Fruit fly (Drosophila melanogaster) whole organism, prepupa: ENCODE results near the gene CG32219.

Source experiments
- CG16779 ChIP-seq: fragments of 200-800 bp; sonication (Bioruptor generic); optimal IDR thresholded peaks from 3 replicates; lab custom pipeline; 2017; ENCODE audit warnings: missing biosample characterization, mild to moderate bottlenecking, missing genetic modification characterization
- CG6163 ChIP-seq: fragments of 200-800 bp; sonication (Bioruptor generic); IDR thresholded peaks from 3 replicates; pipeline ENCODE4 v1.3.6; 2022; ENCODE audit warnings: missing biosample characterization, missing genetic modification characterization
- Eip75B ChIP-seq: fragments of 200-800 bp; sonication (Bioruptor generic); optimal IDR thresholded peaks from 3 replicates; lab custom pipeline; 2016; ENCODE audit warnings: missing biosample characterization, missing genetic modification characterization
- net ChIP-seq: fragments of 200-800 bp; sonication (Bioruptor generic); optimal IDR thresholded peaks from 3 replicates; lab custom pipeline; 2016; ENCODE audit warnings: missing biosample characterization, missing genetic modification characterization

dm6 chr3L:19985768-19986167 lies 34.8 kb upstream of the CG32219 start, which contains the start of the genes hale and schuy:
- TF ChIP-seq net (GFP tag; lab: Kevin White, UChicago), result no peak
- TF ChIP-seq CG16779 (tag; lab: Kevin White, UChicago), result no peak
- TF ChIP-seq CG6163 (GFP tag; lab: Robert Waterston, UW), result no peak
- TF ChIP-seq Eip75B (GFP tag; lab: Kevin White, UChicago), result no peak
